Worm (Caenorhabditis elegans) whole organism, midembryonic: Measurements from ENCODE around the gene Y57G11C.1130.

Source experiments
- T22C8.4 ChIP-seq: fragments of 200-800 bp; sonication (Bioruptor generic); IDR thresholded peaks from 2 replicates; pipeline ENCODE4 v1.3.6; 2022; ENCODE audit warnings: missing genetic modification characterization, missing compliant biosample characterization
- cog-1 ChIP-seq: sonication (generic microtip); optimal IDR thresholded peaks from 2 replicates; lab custom pipeline; 2016; ENCODE audit warnings: missing genetic modification characterization, missing compliant biosample characterization
- flt-1 ChIP-seq: fragments of 200-800 bp; sonication (Bioruptor generic); IDR thresholded peaks from 2 replicates; pipeline ENCODE4 v1.3.6; 2022; ENCODE audit warnings: missing genetic modification characterization, missing compliant biosample characterization
- klf-2 ChIP-seq: fragments of 200-800 bp; sonication (Bioruptor generic); conservative IDR thresholded peaks from 2 replicates; pipeline ENCODE4 v1.3.6; 2022; ENCODE audit warnings: missing genetic modification reagents, missing genetic modification characterization, missing compliant biosample characterization
- med-1 ChIP-seq: sonication (generic microtip); optimal IDR thresholded peaks from 2 replicates; lab custom pipeline; 2017; ENCODE audit warnings: missing genetic modification characterization, mild to moderate bottlenecking, missing compliant biosample characterization, antibody characterized with exemption, missing genetic modification reagents; ENCODE audit not compliant: insufficient read depth
- ref-1 ChIP-seq: fragments of 200-800 bp; sonication (Bioruptor generic); conservative IDR thresholded peaks from 2 replicates; pipeline ENCODE4 v1.3.6; 2022; ENCODE audit warnings: missing genetic modification reagents, missing genetic modification characterization, missing compliant biosample characterization
- tab-1 ChIP-seq: fragments of 200-800 bp; sonication (Bioruptor generic); IDR thresholded peaks from 2 replicates; pipeline ENCODE4 v1.3.6; 2022; ENCODE audit warnings: missing genetic modification characterization, missing compliant biosample characterization
- ztf-23 ChIP-seq: fragments of 200-800 bp; sonication (Bioruptor generic); IDR thresholded peaks from 2 replicates; pipeline ENCODE4 v1.3.6; 2022; ENCODE audit warnings: missing genetic modification reagents, missing genetic modification characterization, missing compliant biosample characterization
- ztf-29 ChIP-seq: fragments of 200-800 bp; sonication (Bioruptor generic); IDR thresholded peaks from 2 replicates; pipeline ENCODE4 v1.3.6; 2022; ENCODE audit warnings: missing genetic modification reagents, missing genetic modification characterization, missing compliant biosample characterization

Y57G11C.1130 gene

DNA sequence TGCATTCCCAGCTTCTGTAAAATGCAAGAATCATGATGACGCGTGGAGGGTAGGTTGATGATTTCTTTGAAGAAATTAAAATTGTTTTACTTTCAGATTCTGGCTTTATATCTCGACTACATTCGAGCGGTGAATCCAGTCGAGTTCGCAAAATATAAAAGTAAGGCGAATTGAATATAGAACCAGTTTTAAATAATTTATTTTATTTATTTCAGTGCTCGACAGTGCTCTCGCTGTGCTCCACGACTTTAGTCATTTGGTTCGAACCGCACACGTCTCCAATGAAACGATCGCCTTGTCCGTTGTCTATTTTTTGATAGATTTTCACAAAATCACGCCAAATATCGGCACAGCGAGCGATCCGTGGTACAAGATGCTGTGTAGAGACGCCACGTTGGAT is at the start of gene Y57G11C.1130:
Gene Y57G11C.1130 (plus strand): TSS at position 301 of the 400 bp plus-strand sequence.
- TF ChIP-seq cog-1 (tag; lab: Kevin White, UChicago) (no peak), tab-1 (GFP tag; lab: Robert Waterston, UW) (no peak), klf-2 (no peak), med-1 (no peak), ztf-23 (GFP tag; lab: Robert Waterston, UW) (no peak), ztf-29 (GFP tag; lab: Robert Waterston, UW) (no peak)

DNA sequence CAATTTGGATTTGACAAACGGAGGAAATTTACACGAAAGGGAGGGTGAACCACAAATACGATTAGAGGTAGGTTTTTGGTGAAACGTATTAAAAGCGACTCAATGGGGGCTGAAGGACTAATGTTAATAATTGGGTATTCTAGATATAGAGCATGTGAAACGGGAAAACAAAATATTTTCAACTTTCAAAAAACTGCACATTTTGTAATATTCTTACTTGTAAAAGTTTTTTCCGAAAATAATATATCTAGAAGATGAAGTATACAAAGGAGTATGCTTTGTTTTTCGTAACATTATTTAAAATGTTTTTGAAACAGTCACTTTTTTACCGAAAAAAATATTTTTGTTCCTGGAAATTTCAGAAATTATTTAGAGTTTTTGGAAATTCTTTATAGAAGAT is 40.4 kb upstream of the Y57G11C.1130 start:
- TF ChIP-seq ztf-23 (GFP tag; lab: Robert Waterston, UW) (no peak), cog-1 (tag; lab: Kevin White, UChicago) (no peak), tab-1 (GFP tag; lab: Robert Waterston, UW) (no peak), ztf-29 (GFP tag; lab: Robert Waterston, UW) (no peak), klf-2 (no peak), ref-1 (no peak), T22C8.4 (GFP tag; lab: Robert Waterston, UW) (no peak), med-1 (no peak), flt-1 (GFP tag; lab: Robert Waterston, UW) (no peak)

DNA sequence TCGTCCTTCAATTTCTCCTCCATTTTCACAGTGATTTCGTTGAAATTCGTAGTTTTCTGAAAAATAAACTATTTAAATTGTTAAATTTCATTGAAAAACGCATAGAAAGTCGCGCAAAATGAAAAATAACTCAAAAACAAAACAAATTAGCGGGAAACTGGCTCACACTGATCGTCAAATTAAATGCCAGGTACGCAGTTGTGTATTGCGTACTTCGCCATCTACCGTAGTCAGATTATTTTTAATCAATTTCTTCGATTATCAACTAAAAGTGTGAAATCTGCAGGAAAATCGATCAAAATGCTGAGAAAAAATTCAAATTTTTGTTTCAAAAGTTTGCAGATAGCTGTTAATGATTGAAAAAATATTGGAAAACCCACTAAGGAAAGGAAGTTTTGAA is 27.4 kb upstream of the Y57G11C.1130 start, which contains the start of gene Y57G11C.499:
Gene Y57G11C.499 (minus strand): TSS at position 23 of the 400 bp plus-strand sequence.
- TF ChIP-seq tab-1 (GFP tag; lab: Robert Waterston, UW) (no peak), ref-1 (no peak), ztf-23 (GFP tag; lab: Robert Waterston, UW) (no peak), T22C8.4 (GFP tag; lab: Robert Waterston, UW) (no peak), ztf-29 (GFP tag; lab: Robert Waterston, UW) (no peak), flt-1 (GFP tag; lab: Robert Waterston, UW) (no peak), cog-1 (tag; lab: Kevin White, UChicago) (no peak), med-1 (no peak), klf-2 (no peak)

DNA sequence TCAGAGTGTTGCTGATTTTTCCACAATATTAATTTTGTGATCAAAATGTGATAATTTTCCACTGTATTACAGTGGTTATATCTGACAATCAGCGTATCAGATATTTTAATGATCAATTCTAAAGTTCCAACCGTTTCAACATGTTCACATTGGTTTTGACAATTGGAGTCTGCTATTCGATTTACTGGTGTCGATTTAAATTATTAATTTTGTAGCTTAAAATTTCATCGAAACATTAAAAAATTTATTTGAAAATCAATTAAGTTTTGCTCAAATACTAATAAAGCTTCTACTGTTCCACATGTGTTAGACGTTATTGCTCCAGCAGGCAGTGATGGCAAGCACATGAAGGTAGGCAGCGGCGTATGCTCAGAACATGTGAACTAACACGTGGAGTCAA is 24.5 kb upstream of the Y57G11C.1130 start:
- TF ChIP-seq T22C8.4 (GFP tag; lab: Robert Waterston, UW): no peak
- TF ChIP-seq flt-1 (GFP tag; lab: Robert Waterston, UW): no peak
- no peak for TF ChIP-seq tab-1 (GFP tag; lab: Robert Waterston, UW)
- TF ChIP-seq ref-1: no peak
- TF ChIP-seq klf-2: no peak
- no peak for TF ChIP-seq cog-1 (tag; lab: Kevin White, UChicago)
- no peak for TF ChIP-seq ztf-23 (GFP tag; lab: Robert Waterston, UW)
- no peak for TF ChIP-seq med-1
- TF ChIP-seq ztf-29 (GFP tag; lab: Robert Waterston, UW): no peak

DNA sequence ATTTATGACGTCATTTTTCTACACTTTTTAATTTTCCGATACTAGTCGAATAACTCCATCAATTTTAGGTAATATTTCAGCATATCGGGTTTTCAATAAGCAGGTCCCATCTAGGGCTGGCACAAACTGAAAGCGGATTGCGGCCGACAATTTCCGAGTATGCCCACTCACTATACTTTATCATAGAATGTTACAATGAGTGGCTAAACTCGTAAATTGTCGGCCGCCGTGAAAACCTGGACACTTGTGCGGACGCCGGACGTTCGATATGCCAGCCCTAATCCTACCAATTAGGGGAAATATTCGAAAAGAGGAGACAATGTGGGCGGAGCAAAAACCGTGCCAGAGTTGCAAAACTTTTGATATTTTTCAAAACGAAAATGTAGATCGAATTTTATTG is 22.6 kb upstream of the Y57G11C.1130 start:
- TF ChIP-seq tab-1 (GFP tag; lab: Robert Waterston, UW) (no peak), ztf-29 (GFP tag; lab: Robert Waterston, UW) (no peak)

DNA sequence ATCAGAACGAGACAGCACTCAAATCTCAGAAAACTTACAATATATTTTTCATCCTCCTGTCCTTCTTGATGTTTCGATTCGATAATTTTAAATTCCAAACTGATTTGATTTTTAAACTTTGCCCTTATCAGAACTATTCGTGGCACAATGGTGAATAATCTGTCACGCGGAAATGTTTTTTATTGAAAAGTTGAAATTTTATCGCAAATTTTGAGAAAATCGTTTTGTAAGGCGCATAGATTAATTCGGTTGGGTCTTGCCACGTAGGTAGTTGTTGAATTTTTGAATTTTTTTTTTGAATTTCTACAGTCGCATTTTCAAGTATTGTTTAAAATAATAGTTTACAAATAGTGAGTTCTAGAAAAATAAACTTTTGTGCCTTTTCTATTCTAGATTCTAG is 21.5 kb upstream of the Y57G11C.1130 start, which contains the start of gene ptp-5.2:
Gene ptp-5.2 (minus strand): TSS at position 101 of the 400 bp plus-strand sequence.
- TF ChIP-seq T22C8.4 (GFP tag; lab: Robert Waterston, UW): no peak
- TF ChIP-seq med-1: no peak
- no peak for TF ChIP-seq cog-1 (tag; lab: Kevin White, UChicago)
- TF ChIP-seq ztf-23 (GFP tag; lab: Robert Waterston, UW): no peak
- TF ChIP-seq tab-1 (GFP tag; lab: Robert Waterston, UW): no peak
- no peak for TF ChIP-seq ref-1
- no peak for TF ChIP-seq ztf-29 (GFP tag; lab: Robert Waterston, UW)
- TF ChIP-seq flt-1 (GFP tag; lab: Robert Waterston, UW): no peak
- no peak for TF ChIP-seq klf-2

DNA sequence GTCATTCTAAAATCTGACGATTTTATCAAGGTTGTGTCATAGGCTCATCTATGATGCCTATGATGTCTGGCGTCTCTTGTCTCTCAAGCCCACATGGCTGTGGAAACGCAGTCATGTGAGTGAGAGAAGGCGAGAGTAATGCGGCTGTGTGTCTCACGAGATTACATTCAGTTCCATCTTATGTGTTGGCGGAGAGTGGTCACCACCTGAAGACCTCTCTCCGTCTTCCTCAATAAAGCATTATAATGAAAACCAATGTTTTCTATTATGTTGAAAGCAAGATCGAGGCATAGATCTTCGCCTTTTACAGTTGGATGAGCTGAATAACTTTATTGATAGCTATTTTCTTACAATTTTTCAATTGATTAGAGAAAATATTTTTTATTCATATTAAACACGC is 19.0 kb upstream of the Y57G11C.1130 start:
- TF ChIP-seq cog-1 (tag; lab: Kevin White, UChicago): peak; percentile 12

DNA sequence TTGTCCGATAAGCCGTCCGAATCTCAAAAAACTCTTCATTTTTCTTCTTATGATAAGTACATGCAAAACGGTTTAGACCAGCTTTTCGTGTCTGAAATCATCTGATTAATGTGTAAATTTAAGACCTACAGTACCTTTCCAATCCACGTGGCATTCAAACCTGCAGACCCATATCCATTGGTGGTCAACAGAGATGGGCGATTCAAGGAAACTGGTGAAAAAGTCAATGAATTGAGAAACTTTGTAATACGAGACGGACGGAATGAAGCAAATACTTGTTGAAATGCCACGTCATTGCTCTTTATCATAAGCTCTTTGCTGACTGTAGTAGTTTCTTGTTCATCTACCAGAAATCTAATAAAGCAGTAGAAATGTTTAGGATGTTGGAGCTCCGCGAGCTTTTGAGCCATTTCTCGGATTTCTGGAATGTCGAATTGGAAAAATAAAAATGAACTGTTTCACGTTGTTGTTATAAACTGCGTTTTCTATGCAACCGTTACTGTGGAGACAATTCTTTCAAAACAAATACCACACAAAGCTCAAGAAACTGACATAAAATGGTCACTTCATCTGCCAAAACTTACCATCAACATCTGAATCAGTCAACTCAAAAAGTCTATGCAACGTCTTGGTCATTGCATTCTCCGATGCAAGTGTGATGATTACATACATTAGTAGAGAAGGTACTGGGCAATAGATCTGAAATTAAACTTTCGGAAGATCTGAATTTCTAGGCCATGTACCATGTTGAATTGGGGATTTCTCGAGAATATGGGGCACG is 18.2 kb upstream of the Y57G11C.1130 start:
- no peak for TF ChIP-seq med-1
- TF ChIP-seq ref-1: no peak
- TF ChIP-seq tab-1 (GFP tag; lab: Robert Waterston, UW): no peak
- no peak for TF ChIP-seq T22C8.4 (GFP tag; lab: Robert Waterston, UW)
- no peak for TF ChIP-seq cog-1 (tag; lab: Kevin White, UChicago)
- TF ChIP-seq ztf-23 (GFP tag; lab: Robert Waterston, UW): no peak
- no peak for TF ChIP-seq ztf-29 (GFP tag; lab: Robert Waterston, UW)
- TF ChIP-seq klf-2: no peak
- TF ChIP-seq flt-1 (GFP tag; lab: Robert Waterston, UW): no peak

DNA sequence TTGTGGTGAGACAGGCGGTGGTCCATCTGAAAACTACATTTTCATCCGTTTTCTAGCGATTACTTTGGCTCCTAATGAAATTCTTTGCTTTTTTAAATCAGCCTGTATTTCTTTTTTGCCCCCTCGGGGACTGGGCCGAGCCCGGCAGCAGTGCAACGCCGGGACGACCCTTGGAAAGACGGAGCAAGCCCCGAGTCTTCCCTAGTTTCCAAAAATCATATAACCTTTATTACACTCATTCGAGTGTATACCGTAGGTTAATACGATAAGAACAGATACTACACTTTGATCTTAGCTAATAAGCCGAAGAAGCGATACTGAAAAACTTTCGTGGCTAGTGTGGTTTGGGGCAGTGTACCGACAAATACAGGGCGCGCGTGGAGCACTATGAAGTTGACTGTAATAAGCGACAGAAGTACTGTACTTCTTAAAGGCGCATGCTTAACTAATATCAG is 17.6 kb upstream of the Y57G11C.1130 start:
- TF ChIP-seq T22C8.4 (GFP tag; lab: Robert Waterston, UW): no peak
- TF ChIP-seq ztf-23 (GFP tag; lab: Robert Waterston, UW): no peak
- TF ChIP-seq ref-1: no peak
- TF ChIP-seq klf-2: no peak
- TF ChIP-seq tab-1 (GFP tag; lab: Robert Waterston, UW): no peak
- no peak for TF ChIP-seq ztf-29 (GFP tag; lab: Robert Waterston, UW)
- TF ChIP-seq med-1: no peak
- no peak for TF ChIP-seq cog-1 (tag; lab: Kevin White, UChicago)
- TF ChIP-seq flt-1 (GFP tag; lab: Robert Waterston, UW): no peak

DNA sequence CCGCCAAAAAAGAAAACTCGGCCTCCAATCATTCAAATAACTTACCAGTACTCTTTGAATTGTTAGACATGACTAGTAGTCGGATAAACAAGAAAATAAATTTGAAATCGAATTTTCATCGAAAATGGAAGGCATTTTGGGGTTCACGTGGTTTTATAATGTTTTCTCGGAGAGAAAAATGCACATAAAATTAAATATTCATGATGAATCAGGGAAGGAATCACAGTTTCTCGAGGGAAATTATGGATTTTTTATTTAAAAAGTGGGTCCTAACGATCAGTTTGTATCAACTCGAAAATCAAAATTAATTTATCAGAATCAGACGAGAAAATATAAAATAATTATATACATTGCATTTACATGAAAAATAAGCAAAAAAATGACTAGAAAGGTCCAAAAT is 17.0 kb upstream of the Y57G11C.1130 start, which contains the start of gene Y57G11C.5:
Gene Y57G11C.5 (minus strand): TSS at position 101 of the 400 bp plus-strand sequence.
- no peak for TF ChIP-seq ztf-29 (GFP tag; lab: Robert Waterston, UW)
- TF ChIP-seq tab-1 (GFP tag; lab: Robert Waterston, UW): no peak
- no peak for TF ChIP-seq med-1
- no peak for TF ChIP-seq ref-1
- no peak for TF ChIP-seq klf-2
- no peak for TF ChIP-seq T22C8.4 (GFP tag; lab: Robert Waterston, UW)
- TF ChIP-seq ztf-23 (GFP tag; lab: Robert Waterston, UW): no peak
- TF ChIP-seq cog-1 (tag; lab: Kevin White, UChicago): no peak
- no peak for TF ChIP-seq flt-1 (GFP tag; lab: Robert Waterston, UW)
